Worm (Caenorhabditis elegans) whole organism, early embryonic: Measurements from ENCODE around the gene W06D12.6.

Experiments used
- B0310.2 ChIP-seq: sonication (generic microtip); optimal IDR thresholded peaks from 2 replicates; lab custom pipeline; 2016; ENCODE audit warnings: mild to moderate bottlenecking, missing genetic modification characterization, missing compliant biosample characterization
- F13C5.2 ChIP-seq: sonication (generic microtip); optimal IDR thresholded peaks from 2 replicates; lab custom pipeline; 2017; ENCODE audit warnings: mild to moderate bottlenecking, missing genetic modification characterization, inconsistent platforms, missing compliant biosample characterization
- aly-1 ChIP-seq: sonication (generic microtip); optimal IDR thresholded peaks from 2 replicates; lab custom pipeline; 2016; ENCODE audit warnings: missing genetic modification characterization, missing compliant biosample characterization
- ama-1 ChIP-seq: fragments of 150-350 bp; optimal IDR thresholded peaks from 2 replicates; lab custom pipeline; 2014
- ceh-13 ChIP-seq: fragments of 200-800 bp; sonication (Bioruptor generic); optimal IDR thresholded peaks from 2 replicates; lab custom pipeline; 2018; ENCODE audit warnings: mild to moderate bottlenecking, missing genetic modification characterization, missing compliant biosample characterization
- ceh-36 ChIP-seq: sonication (generic microtip); optimal IDR thresholded peaks from 2 replicates; lab custom pipeline; 2016; ENCODE audit warnings: missing genetic modification characterization, inconsistent platforms, missing compliant biosample characterization
- ets-7 ChIP-seq: sonication (generic microtip); optimal IDR thresholded peaks from 2 replicates; lab custom pipeline; 2016; ENCODE audit warnings: missing genotype, missing genetic modification characterization, missing compliant biosample characterization
- flt-1 ChIP-seq: fragments of 200-800 bp; sonication (Bioruptor generic); IDR thresholded peaks from 2 replicates; pipeline ENCODE4 v1.3.6; 2022; ENCODE audit warnings: missing genetic modification characterization, missing compliant biosample characterization
- hmbx-1 ChIP-seq: sonication (generic microtip); optimal IDR thresholded peaks from 2 replicates; lab custom pipeline; 2016; ENCODE audit warnings: mild to moderate bottlenecking, missing genetic modification characterization, missing compliant biosample characterization
- hmg-4 ChIP-seq: fragments of 200-800 bp; sonication (Bioruptor generic); optimal IDR thresholded peaks from 2 replicates; lab custom pipeline; 2018; ENCODE audit warnings: mild to moderate bottlenecking, missing genetic modification characterization, missing compliant biosample characterization
- hnd-1 ChIP-seq: sonication (generic microtip); optimal IDR thresholded peaks from 2 replicates; lab custom pipeline; 2016; ENCODE audit warnings: missing genetic modification characterization, missing compliant biosample characterization
- pes-1 ChIP-seq: fragments of 200-800 bp; sonication (Bioruptor generic); IDR thresholded peaks from 2 replicates; pipeline ENCODE4 v1.3.6; 2022; ENCODE audit warnings: missing genetic modification reagents, missing genetic modification characterization, missing compliant biosample characterization
- scrt-1 ChIP-seq: fragments of 200-800 bp; sonication (Bioruptor generic); IDR thresholded peaks from 2 replicates; pipeline ENCODE4 v1.3.6; 2022; ENCODE audit warnings: missing genetic modification characterization, missing compliant biosample characterization
- sea-1 ChIP-seq: fragments of 200-800 bp; sonication (Bioruptor generic); conservative IDR thresholded peaks from 2 replicates; pipeline ENCODE4 v1.3.6; 2022; ENCODE audit warnings: missing genetic modification characterization, missing compliant biosample characterization
- tbx-11 ChIP-seq: fragments of 200-800 bp; sonication (Bioruptor generic); IDR thresholded peaks from 2 replicates; pipeline ENCODE4 v1.3.6; 2022; ENCODE audit warnings: missing genetic modification characterization, missing compliant biosample characterization
- tbx-37 ChIP-seq: fragments of 200-800 bp; sonication (Bioruptor generic); conservative IDR thresholded peaks from 2 replicates; pipeline ENCODE4 v1.3.6; 2022; ENCODE audit warnings: missing genetic modification reagents, missing genetic modification characterization, missing compliant biosample characterization
- tra-4 ChIP-seq: sonication (generic microtip); optimal IDR thresholded peaks from 2 replicates; lab custom pipeline; 2017; ENCODE audit warnings: missing genetic modification characterization, missing compliant biosample characterization

Gene W06D12.6

DNA sequence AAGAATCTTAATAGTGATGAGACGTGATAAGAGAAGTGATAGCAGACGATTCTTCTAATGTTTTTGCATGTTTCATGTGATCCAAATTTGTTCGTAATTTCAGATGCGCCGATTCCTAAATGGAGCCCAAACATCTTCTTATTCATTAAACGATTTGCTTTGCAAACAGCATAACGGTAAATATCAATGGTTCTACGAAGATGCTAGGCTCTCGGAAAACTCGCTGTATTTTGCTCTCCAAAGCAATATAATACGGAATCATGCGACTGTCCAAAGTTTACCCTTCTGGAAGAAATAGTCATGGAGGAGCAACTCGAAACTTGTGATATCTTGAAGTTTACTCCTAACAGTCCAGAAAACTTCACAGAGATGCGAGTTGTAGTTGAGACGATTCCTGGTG lies at the start of gene W06D12.6:
Gene W06D12.6 (plus strand): TSS at position 301 of the 400 bp plus-strand sequence.
- TF ChIP-seq F13C5.2 (tag; lab: Kevin White, UChicago), result no peak
- no peak for TF ChIP-seq hnd-1 (tag; lab: Kevin White, UChicago)
- no peak for TF ChIP-seq hmg-4
- TF ChIP-seq ama-1 (lab: Kevin White, UChicago), result no peak
- TF ChIP-seq sea-1, result no peak

DNA sequence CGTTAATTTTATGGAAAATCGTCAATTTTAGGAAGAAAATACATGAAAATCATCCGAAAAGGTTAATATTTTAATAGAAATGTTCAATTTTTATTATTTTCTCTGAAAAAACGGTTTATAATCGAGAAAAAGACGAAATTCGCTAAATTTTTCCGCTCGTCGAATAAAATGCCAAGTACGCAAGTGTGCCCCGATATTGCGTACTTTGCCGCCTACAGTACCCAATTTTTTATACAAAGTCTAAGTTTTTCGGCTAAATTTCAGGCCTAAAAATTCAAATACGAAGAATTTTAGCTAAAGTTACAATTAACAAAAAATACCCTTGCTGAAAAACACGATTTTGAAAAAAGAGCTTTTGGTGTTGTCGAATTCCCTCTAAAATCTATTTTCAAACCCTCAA lies 47.1 kb upstream of the W06D12.6 start:
- TF ChIP-seq hmg-4 (no peak), flt-1 (GFP tag; lab: Robert Waterston, UW) (no peak), B0310.2 (no peak), ets-7 (tag; lab: Kevin White, UChicago) (no peak), pes-1 (no peak), hmbx-1 (no peak), F13C5.2 (tag; lab: Kevin White, UChicago) (no peak), hnd-1 (tag; lab: Kevin White, UChicago) (no peak)

DNA sequence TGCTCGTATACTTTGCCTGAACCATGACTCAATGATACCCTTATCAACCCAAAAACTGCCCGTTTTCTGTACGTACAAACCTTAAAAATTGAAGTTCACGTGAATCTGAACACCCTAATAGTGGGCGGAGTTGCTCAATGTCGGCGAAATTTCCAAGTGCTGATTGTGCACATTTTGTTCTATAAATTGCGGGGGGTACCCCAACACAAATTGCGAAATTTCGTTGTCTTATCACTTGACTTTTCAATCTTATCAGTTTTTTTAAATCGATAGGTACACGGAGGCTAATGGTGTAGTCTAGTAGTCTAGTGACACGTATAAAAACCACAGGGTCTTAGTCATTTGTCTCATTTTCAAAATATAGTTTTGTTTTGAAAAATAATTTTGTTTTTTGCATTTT lies 46.7 kb upstream of the W06D12.6 start, which contains the start of gene fbxa-108:
Gene fbxa-108 (minus strand): TSS at position 158 of the 400 bp plus-strand sequence.
- no peak for TF ChIP-seq B0310.2
- TF ChIP-seq flt-1 (GFP tag; lab: Robert Waterston, UW), result no peak

DNA sequence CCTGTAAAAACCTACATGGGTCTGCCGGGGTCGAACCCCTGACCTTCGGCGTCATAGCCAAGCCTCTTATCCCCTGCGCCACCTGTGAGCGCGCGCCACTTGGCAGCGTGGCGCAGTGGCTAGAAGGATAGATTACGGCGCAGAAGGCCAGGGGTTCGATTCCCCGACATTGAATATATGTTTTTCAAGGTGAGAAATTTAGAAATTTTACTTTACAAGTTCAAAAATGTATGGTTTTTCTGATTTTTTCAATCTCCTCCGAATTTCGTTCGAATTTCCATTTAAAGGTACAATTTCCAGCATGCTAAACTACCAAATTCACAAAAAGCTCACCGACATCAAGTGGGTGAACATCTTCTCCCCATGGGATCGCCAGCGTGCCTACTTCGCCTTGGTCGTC lies 45.9 kb upstream of the W06D12.6 start, which contains the start of gene dgat-2:
Gene dgat-2 (plus strand): TSS at position 301 of the 400 bp plus-strand sequence.
- TF ChIP-seq tbx-11 (GFP tag; lab: Robert Waterston, UW), result no peak
- TF ChIP-seq tra-4 (tag; lab: Kevin White, UChicago), result no peak
- TF ChIP-seq sea-1, result no peak
- no peak for TF ChIP-seq B0310.2
- no peak for TF ChIP-seq scrt-1
- no peak for TF ChIP-seq tbx-37 (GFP tag; lab: Robert Waterston, UW)
- no peak for TF ChIP-seq ceh-36 (tag; lab: Kevin White, UChicago)
- no peak for TF ChIP-seq aly-1 (tag; lab: Kevin White, UChicago)
- no peak for TF ChIP-seq hmg-4
- no peak for TF ChIP-seq ets-7 (tag; lab: Kevin White, UChicago)
- no peak for TF ChIP-seq hnd-1 (tag; lab: Kevin White, UChicago)
- TF ChIP-seq flt-1 (GFP tag; lab: Robert Waterston, UW), result no peak
- no peak for TF ChIP-seq hmbx-1
- no peak for TF ChIP-seq F13C5.2 (tag; lab: Kevin White, UChicago)
- no peak for TF ChIP-seq pes-1
- no peak for TF ChIP-seq ama-1 (lab: Kevin White, UChicago)
- TF ChIP-seq ceh-13, result no peak

DNA sequence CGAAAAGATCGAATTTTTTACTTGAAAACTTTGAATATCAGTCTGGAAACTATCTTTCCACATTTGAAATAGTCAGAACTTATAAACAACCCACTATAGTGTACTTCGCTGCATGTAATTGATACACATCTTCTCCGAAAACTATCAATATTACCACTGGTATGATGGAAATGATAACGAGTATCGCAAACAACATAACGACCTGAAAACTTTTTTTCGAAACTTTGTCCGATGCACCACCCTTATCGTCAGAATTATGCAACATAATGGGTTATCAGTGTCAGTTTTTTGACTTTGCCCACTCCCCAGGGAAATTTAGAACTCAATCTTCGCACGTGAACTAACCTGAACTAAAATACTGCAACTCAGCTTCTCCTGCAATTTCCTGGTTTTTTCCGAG lies 43.7 kb upstream of the W06D12.6 start:
- TF ChIP-seq ceh-13 (no peak), scrt-1 (no peak), B0310.2 (no peak), pes-1 (no peak), sea-1 (no peak), hmbx-1 (no peak), tbx-11 (GFP tag; lab: Robert Waterston, UW) (no peak), hnd-1 (tag; lab: Kevin White, UChicago) (no peak), ets-7 (tag; lab: Kevin White, UChicago) (no peak), F13C5.2 (tag; lab: Kevin White, UChicago) (no peak), tbx-37 (GFP tag; lab: Robert Waterston, UW) (no peak), flt-1 (GFP tag; lab: Robert Waterston, UW) (no peak), tra-4 (tag; lab: Kevin White, UChicago) (no peak), ceh-36 (tag; lab: Kevin White, UChicago) (no peak), ama-1 (lab: Kevin White, UChicago) (no peak), aly-1 (tag; lab: Kevin White, UChicago) (no peak), hmg-4 (no peak)

DNA sequence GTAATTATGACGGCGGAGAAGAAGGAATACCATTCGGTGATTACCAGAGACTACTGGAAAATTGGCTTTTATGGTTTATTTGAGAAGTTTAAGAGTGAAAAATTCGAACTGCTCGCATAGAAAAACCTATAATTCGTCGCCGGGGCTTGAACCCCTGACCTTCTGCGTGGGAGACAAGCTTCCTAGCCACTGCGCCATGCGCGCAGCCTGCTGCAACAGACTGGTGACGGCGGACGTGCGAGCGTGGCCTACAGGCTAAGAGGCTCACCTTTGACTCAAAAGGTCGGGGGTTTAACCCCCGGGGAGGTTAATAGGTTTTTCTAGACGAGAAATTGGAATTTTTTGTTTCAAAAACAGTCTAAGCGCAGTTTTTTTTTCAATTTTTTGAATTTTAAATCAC lies 41.5 kb upstream of the W06D12.6 start:
- TF ChIP-seq sea-1 (0 out of 2 replicates have a peak, but pooled peaks have one; percentile 25), scrt-1 (no peak)

DNA sequence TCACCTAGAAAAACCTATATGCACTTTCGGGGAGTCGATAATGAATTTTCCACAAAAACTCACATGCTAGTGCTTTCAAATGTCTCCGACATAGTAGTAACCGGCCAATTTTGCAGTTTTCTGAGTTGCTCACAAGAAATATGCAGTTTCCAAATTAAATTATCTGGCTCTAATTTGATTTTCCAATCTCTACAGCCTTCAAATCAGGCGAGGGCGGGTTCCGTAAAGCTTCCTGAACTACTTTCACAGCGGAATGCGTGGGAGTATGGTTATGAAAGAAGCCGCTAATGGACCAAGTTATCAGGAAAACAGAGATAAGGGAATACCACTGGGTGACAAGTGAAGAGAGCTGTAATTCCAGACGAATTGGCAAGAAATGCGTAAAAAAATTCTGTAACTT lies 40.0 kb upstream of the W06D12.6 start, which contains the start of gene F59A1.11:
Gene F59A1.11 (minus strand): TSS at position 101 of the 400 bp plus-strand sequence.
- no peak for TF ChIP-seq ceh-13
- no peak for TF ChIP-seq tbx-11 (GFP tag; lab: Robert Waterston, UW)
- no peak for TF ChIP-seq tbx-37 (GFP tag; lab: Robert Waterston, UW)

DNA sequence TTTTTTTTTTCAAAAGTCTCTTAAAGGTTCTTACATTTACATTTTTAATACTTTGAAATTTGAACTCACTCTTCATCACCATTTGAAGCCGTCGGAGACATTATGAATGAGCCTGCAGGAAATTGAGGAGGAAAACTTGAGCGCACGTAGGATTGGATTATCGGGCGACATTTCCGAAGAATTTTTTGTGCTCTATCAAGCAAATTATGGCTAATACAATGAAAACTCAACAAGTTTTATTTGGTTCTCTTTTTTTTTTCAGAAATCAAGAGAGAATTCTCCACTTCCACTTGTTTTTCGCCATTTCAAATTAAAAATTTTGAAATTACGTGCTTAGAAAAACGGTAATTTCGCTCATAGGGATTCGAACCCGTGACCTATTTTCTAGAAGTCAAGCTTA lies 38.2 kb upstream of the W06D12.6 start, which contains the start of gene F59A1.12:
Gene F59A1.12 (minus strand): TSS at position 101 of the 400 bp plus-strand sequence.
- TF ChIP-seq sea-1, result no peak
- TF ChIP-seq ama-1 (lab: Kevin White, UChicago), result no peak
- TF ChIP-seq hmg-4, result no peak
- TF ChIP-seq tra-4 (tag; lab: Kevin White, UChicago), result no peak
- no peak for TF ChIP-seq aly-1 (tag; lab: Kevin White, UChicago)
- no peak for TF ChIP-seq pes-1
- no peak for TF ChIP-seq F13C5.2 (tag; lab: Kevin White, UChicago)
- no peak for TF ChIP-seq tbx-11 (GFP tag; lab: Robert Waterston, UW)
- TF ChIP-seq ets-7 (tag; lab: Kevin White, UChicago), result no peak
- no peak for TF ChIP-seq ceh-36 (tag; lab: Kevin White, UChicago)
- no peak for TF ChIP-seq tbx-37 (GFP tag; lab: Robert Waterston, UW)
- no peak for TF ChIP-seq hnd-1 (tag; lab: Kevin White, UChicago)
- TF ChIP-seq flt-1 (GFP tag; lab: Robert Waterston, UW), result no peak
- TF ChIP-seq scrt-1, result no peak
- TF ChIP-seq hmbx-1, result no peak
- no peak for TF ChIP-seq ceh-13
- TF ChIP-seq B0310.2, result no peak

DNA sequence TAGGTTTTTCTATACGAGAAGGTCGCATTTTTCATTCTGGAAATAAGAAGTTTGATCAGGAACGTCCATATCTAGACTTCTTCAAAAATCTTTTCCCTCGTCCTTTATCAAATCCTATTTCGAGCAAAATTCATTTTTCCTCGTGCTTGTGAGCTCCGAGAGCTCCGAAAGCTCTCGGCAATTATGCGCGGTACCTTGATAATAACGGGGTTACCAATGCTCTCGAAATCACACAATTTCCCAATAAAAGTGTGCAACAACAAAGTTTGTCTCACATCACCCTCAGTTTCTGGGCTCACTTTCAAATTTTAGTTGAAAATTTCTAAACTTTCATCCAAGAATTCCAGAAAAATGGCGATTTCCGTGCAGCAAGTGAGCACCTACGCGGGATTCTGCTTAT lies 37.4 kb upstream of the W06D12.6 start, which contains the start of gene str-89:
Gene str-89 (plus strand): TSS at position 301 of the 400 bp plus-strand sequence.
- no peak for TF ChIP-seq pes-1
- TF ChIP-seq flt-1 (GFP tag; lab: Robert Waterston, UW), result no peak
- TF ChIP-seq hnd-1 (tag; lab: Kevin White, UChicago), result no peak
- no peak for TF ChIP-seq ets-7 (tag; lab: Kevin White, UChicago)
- no peak for TF ChIP-seq hmbx-1
- no peak for TF ChIP-seq ceh-36 (tag; lab: Kevin White, UChicago)
